Fruit fly (Drosophila melanogaster) whole organism, embryonic: ENCODE results near the gene CG9747.

Source experiments
- Blimp-1 ChIP-seq: fragments of 200-800 bp; sonication (Bioruptor generic); optimal IDR thresholded peaks from 3 replicates; lab custom pipeline; 2018; ENCODE audit warnings: missing biosample characterization, missing genetic modification characterization, mild to moderate bottlenecking, moderate library complexity, missing genetic modification reagents
- CG1233 ChIP-seq: fragments of 200-800 bp; sonication (Bioruptor generic); optimal IDR thresholded peaks from 4 replicates; lab custom pipeline; 2018; ENCODE audit warnings: missing biosample characterization, mild to moderate bottlenecking, missing genetic modification characterization
- CG14014 ChIP-seq: fragments of 200-800 bp; sonication (Bioruptor generic); IDR thresholded peaks from 2 replicates; pipeline ENCODE4 v1.3.6; 2022; ENCODE audit warnings: missing biosample characterization, missing genetic modification characterization
- CG14860 ChIP-seq: fragments of 200-800 bp; sonication (Bioruptor generic); IDR thresholded peaks from 3 replicates; pipeline ENCODE4 v1.3.6; 2022; ENCODE audit warnings: missing biosample characterization, missing genetic modification characterization; ENCODE audit not compliant: partially characterized antibody
- CG15011 ChIP-seq: fragments of 200-800 bp; sonication (Bioruptor generic); optimal IDR thresholded peaks from 3 replicates; lab custom pipeline; 2018; ENCODE audit warnings: missing biosample characterization, mild to moderate bottlenecking, missing genetic modification characterization
- CG15601 ChIP-seq: fragments of 200-800 bp; sonication (Bioruptor generic); optimal IDR thresholded peaks from 3 replicates; lab custom pipeline; 2019; ENCODE audit warnings: missing biosample characterization, mild to moderate bottlenecking, missing genetic modification characterization, moderate library complexity
- CG1603 ChIP-seq: fragments of 200-800 bp; sonication (Bioruptor generic); optimal IDR thresholded peaks from 2 replicates; lab custom pipeline; 2019; ENCODE audit warnings: missing biosample characterization, mild to moderate bottlenecking, missing genetic modification characterization, moderate library complexity
- CG16779 ChIP-seq: fragments of 200-800 bp; sonication (Bioruptor generic); IDR thresholded peaks from 2 replicates; pipeline ENCODE4 v1.3.6; 2022; ENCODE audit warnings: missing biosample characterization, missing genetic modification characterization
- CG17359 ChIP-seq: fragments of 200-800 bp; sonication (Bioruptor generic); optimal IDR thresholded peaks from 3 replicates; lab custom pipeline; 2018; ENCODE audit warnings: missing biosample characterization, mild to moderate bottlenecking, missing genetic modification characterization, moderate library complexity
- CG33557 ChIP-seq: fragments of 200-800 bp; sonication (Bioruptor generic); optimal IDR thresholded peaks from 2 replicates; lab custom pipeline; 2019; ENCODE audit warnings: missing biosample characterization, mild to moderate bottlenecking, missing genetic modification characterization, moderate library complexity
- CG3726 ChIP-seq: fragments of 200-800 bp; sonication (Bioruptor generic); IDR thresholded peaks from 3 replicates; pipeline ENCODE4, ENCODE4 v1.3.6; 2022; ENCODE audit warnings: missing biosample characterization, missing genetic modification characterization
- CG6854 ChIP-seq: fragments of 200-800 bp; sonication (Bioruptor generic); optimal IDR thresholded peaks from 3 replicates; lab custom pipeline; 2017; ENCODE audit warnings: missing biosample characterization, mild to moderate bottlenecking, missing genetic modification characterization
- CG7556 ChIP-seq: fragments of 200-800 bp; sonication (Bioruptor generic); optimal IDR thresholded peaks from 2 replicates; lab custom pipeline; 2017; ENCODE audit warnings: missing biosample characterization, mild to moderate bottlenecking, missing genetic modification characterization
- CG7745 ChIP-seq: fragments of 200-800 bp; sonication (Bioruptor generic); optimal IDR thresholded peaks from 2 replicates; lab custom pipeline; 2018; ENCODE audit warnings: missing biosample characterization, mild to moderate bottlenecking, missing genetic modification characterization, moderate library complexity
- CG7839 ChIP-seq: fragments of 200-800 bp; sonication (Bioruptor generic); optimal IDR thresholded peaks from 3 replicates; lab custom pipeline; 2018; ENCODE audit warnings: missing biosample characterization, mild to moderate bottlenecking, missing genetic modification characterization, moderate library complexity
- CG7987 ChIP-seq: fragments of 200-800 bp; sonication (Bioruptor generic); optimal IDR thresholded peaks from 2 replicates; lab custom pipeline; 2018; ENCODE audit warnings: missing biosample characterization, mild to moderate bottlenecking, missing genetic modification characterization, moderate library complexity
- CG9876 ChIP-seq: fragments of 200-800 bp; sonication (Bioruptor generic); optimal IDR thresholded peaks from 2 replicates; lab custom pipeline; 2016; ENCODE audit warnings: missing biosample characterization, missing genetic modification characterization
- Chrac-16 ChIP-seq: fragments of 200-800 bp; sonication (Bioruptor generic); optimal IDR thresholded peaks from 3 replicates; lab custom pipeline; 2016; ENCODE audit warnings: missing biosample characterization, missing genetic modification characterization
- D ChIP-seq, 2 experiments: fragments of 200-800 bp in 1 of 2; fragments of >200 bp in 1 of 2; sonication (Bioruptor generic) in 1 of 2; optimal IDR thresholded peaks; 2 replicates in 1 of 2; 3 replicates in 1 of 2; lab custom pipeline; 2017; ENCODE audit warnings: mild to moderate bottlenecking in 1 of 2, missing biosample characterization in 1 of 2, missing genetic modification characterization in 1 of 2, missing genetic modification reagents in 1 of 2
- Deaf1 ChIP-seq: fragments of 200-800 bp; optimal IDR thresholded peaks from 3 replicates; lab custom pipeline; 2019; ENCODE audit warnings: missing biosample characterization, mild to moderate bottlenecking, missing genetic modification characterization, moderate library complexity
- Gug ChIP-seq: fragments of 200-800 bp; sonication (Bioruptor generic); IDR thresholded peaks from 4 replicates; pipeline ENCODE4 v1.3.6; 2022; ENCODE audit warnings: missing biosample characterization, missing genetic modification characterization
- Mes4 ChIP-seq: fragments of 200-800 bp; sonication (Bioruptor generic); optimal IDR thresholded peaks from 2 replicates; lab custom pipeline; 2016; ENCODE audit warnings: missing biosample characterization, missing genetic modification characterization
- NFAT ChIP-seq: fragments of 200-800 bp; sonication (Bioruptor generic); IDR thresholded peaks from 2 replicates; pipeline ENCODE4 v1.3.6; 2022; ENCODE audit warnings: missing biosample characterization, missing genetic modification characterization
- Oaz ChIP-seq: fragments of 200-800 bp; sonication (Bioruptor generic); IDR thresholded peaks from 2 replicates; pipeline ENCODE4 v1.3.6; 2022; ENCODE audit warnings: missing biosample characterization, missing genetic modification characterization
- Oli ChIP-seq: fragments of 200-800 bp; sonication (Bioruptor generic); optimal IDR thresholded peaks from 2 replicates; lab custom pipeline; 2018; ENCODE audit warnings: missing biosample characterization, mild to moderate bottlenecking, missing genetic modification characterization, moderate library complexity
- PHDP ChIP-seq: fragments of 200-800 bp; sonication (Bioruptor generic); optimal IDR thresholded peaks from 3 replicates; lab custom pipeline; 2018; ENCODE audit warnings: missing biosample characterization, mild to moderate bottlenecking, missing genetic modification characterization, moderate library complexity
- Poxn ChIP-seq: fragments of 200-800 bp; sonication (Bioruptor generic); IDR thresholded peaks from 2 replicates; pipeline ENCODE4 v1.3.6; 2022; ENCODE audit warnings: missing biosample characterization, missing genetic modification characterization
- Stat92E ChIP-seq, 3 experiments: fragments of >200 bp in 2 of 3; fragments of 200-800 bp in 1 of 3; sonication (Bioruptor generic) in 1 of 3; optimal IDR thresholded peaks; 2 replicates each; lab custom pipeline; 2017 to 2019; ENCODE audit warnings: missing biosample characterization in 3 of 3, missing genetic modification characterization in 3 of 3, mild to moderate bottlenecking in 1 of 3, moderate library complexity in 1 of 3
- ase ChIP-seq: fragments of 200-800 bp; sonication (Bioruptor generic); IDR thresholded peaks from 3 replicates; pipeline ENCODE4 v1.3.6; 2022; ENCODE audit warnings: missing biosample characterization, missing genetic modification characterization
- caup ChIP-seq: fragments of 200-800 bp; sonication (Bioruptor generic); optimal IDR thresholded peaks from 3 replicates; lab custom pipeline; 2017; ENCODE audit warnings: missing biosample characterization, mild to moderate bottlenecking, missing genetic modification characterization, moderate library complexity; ENCODE audit not compliant: severe bottlenecking
- corto ChIP-seq: fragments of 200-800 bp; sonication (Bioruptor generic); optimal IDR thresholded peaks from 2 replicates; lab custom pipeline; 2016; ENCODE audit warnings: missing biosample characterization, mild to moderate bottlenecking, missing genetic modification characterization, moderate library complexity
- danr ChIP-seq: fragments of 200-800 bp; sonication (Bioruptor generic); IDR thresholded peaks from 2 replicates; pipeline ENCODE4 v1.3.6; 2022; ENCODE audit warnings: missing biosample characterization, missing genetic modification characterization
- ewg ChIP-seq: fragments of 200-800 bp; sonication (Bioruptor generic); optimal IDR thresholded peaks from 3 replicates; lab custom pipeline; 2017; ENCODE audit warnings: mild to moderate bottlenecking, missing biosample characterization, missing genetic modification reagents, missing genetic modification characterization
- gce ChIP-seq: fragments of 200-800 bp; sonication (Bioruptor generic); IDR thresholded peaks from 3 replicates; pipeline ENCODE4 v1.3.6; 2022; ENCODE audit warnings: missing biosample characterization, missing genetic modification characterization
- ind ChIP-seq: fragments of 200-800 bp; sonication (Bioruptor generic); optimal IDR thresholded peaks from 3 replicates; lab custom pipeline; 2016; ENCODE audit warnings: missing biosample characterization, missing genetic modification characterization
- inv ChIP-seq: fragments of 200-800 bp; sonication (Bioruptor generic); IDR thresholded peaks from 2 replicates; pipeline ENCODE4 v1.3.6; 2022; ENCODE audit warnings: missing biosample characterization, missing genetic modification characterization; ENCODE audit not compliant: partially characterized antibody
- maf-S ChIP-seq: fragments of 200-800 bp; sonication (Bioruptor generic); optimal IDR thresholded peaks from 2 replicates; lab custom pipeline; 2016; ENCODE audit warnings: missing biosample characterization, missing genetic modification characterization
- peb ChIP-seq: fragments of 200-800 bp; sonication (Bioruptor generic); IDR thresholded peaks from 2 replicates; pipeline ENCODE4 v1.3.6; 2022; ENCODE audit warnings: missing biosample characterization, missing genetic modification characterization
- prd ChIP-seq, 3 experiments: fragments of >200 bp in 2 of 3; fragments of 200-800 bp in 1 of 3; sonication (Bioruptor generic) in 1 of 3; optimal IDR thresholded peaks in 2 of 3; IDR thresholded peaks in 1 of 3; 2 replicates in 2 of 3; 3 replicates in 1 of 3; pipeline versions ENCODE4 v1.3.6 to Lab custom; 2017 to 2022; ENCODE audit warnings: missing biosample characterization in 1 of 3, missing genetic modification characterization in 1 of 3
- run ChIP-seq: fragments of 200-800 bp; sonication (Bioruptor generic); optimal IDR thresholded peaks from 3 replicates; lab custom pipeline; 2018; ENCODE audit warnings: missing biosample characterization, mild to moderate bottlenecking, missing genetic modification characterization
- sens ChIP-seq: fragments of 200-800 bp; sonication (Bioruptor generic); peaks from one replicate; lab custom pipeline; 2016; ENCODE audit warnings: missing biosample characterization, missing genetic modification characterization
- sens-2 ChIP-seq: fragments of 200-800 bp; sonication (Bioruptor generic); IDR thresholded peaks from 2 replicates; pipeline ENCODE4 v1.3.6; 2022; ENCODE audit warnings: missing biosample characterization, missing genetic modification characterization
- sr ChIP-seq: fragments of 200-800 bp; sonication (Bioruptor generic); IDR thresholded peaks from 3 replicates; pipeline ENCODE4 v1.3.6; 2022; ENCODE audit warnings: missing biosample characterization, missing genetic modification characterization
- tgo ChIP-seq: fragments of 200-800 bp; sonication (Bioruptor generic); IDR thresholded peaks from 3 replicates; pipeline ENCODE4 v1.3.6; 2022; ENCODE audit warnings: missing biosample characterization, missing genetic modification characterization
- trem ChIP-seq: fragments of 200-800 bp; optimal IDR thresholded peaks from 3 replicates; lab custom pipeline; 2019; ENCODE audit warnings: missing biosample characterization, mild to moderate bottlenecking, missing genetic modification characterization, moderate library complexity
- twi ChIP-seq: fragments of 200-800 bp; optimal IDR thresholded peaks from 2 replicates; lab custom pipeline; 2019; ENCODE audit warnings: missing biosample characterization, mild to moderate bottlenecking, missing genetic modification characterization, moderate library complexity

Gene CG9747

dm6 chr3R:30170671-30171667 is 20.1 kb downstream of the CG9747 start, which contains the start of gene Rsod (continued):
- peak; percentile 36 for TF ChIP-seq Chrac-16
- peak; percentile 66 for TF ChIP-seq sens-2 (GFP tag; lab: Robert Waterston, UW)
- TF ChIP-seq danr (GFP tag; lab: Robert Waterston, UW): no peak
- TF ChIP-seq Poxn (GFP tag; lab: Robert Waterston, UW): no peak
- TF ChIP-seq Oaz: peak; percentile 37
- peak; percentile 31 for TF ChIP-seq ind (GFP tag; lab: Kevin White, UChicago)
- TF ChIP-seq CG6854 (GFP tag; lab: Kevin White, UChicago): no peak
- TF ChIP-seq Stat92E (GFP tag; optimal IDR thresholded peaks at IDR 0.05; lab: Kevin White, UChicago): peak in 1 of 3 experiments; percentile 73
- TF ChIP-seq run (tag; lab: Kevin White, UChicago): no peak
- TF ChIP-seq CG15601 (tag; lab: Kevin White, UChicago): peak; percentile 62
- peak; percentile 78 for TF ChIP-seq ase (GFP tag; lab: Robert Waterston, UW)
- no peak for TF ChIP-seq caup (GFP tag; lab: Kevin White, UChicago)
- TF ChIP-seq NFAT (GFP tag; lab: Robert Waterston, UW): peak; percentile 66
- TF ChIP-seq Oli (tag; lab: Kevin White, UChicago): peak; percentile 56
- no peak for TF ChIP-seq CG16779
- peak; percentile 40 for TF ChIP-seq ewg (GFP tag; lab: Kevin White, UChicago)
- peak; percentile 64 for TF ChIP-seq CG1603 (tag; lab: Kevin White, UChicago)
- TF ChIP-seq PHDP (tag; lab: Kevin White, UChicago): peak; percentile 52
- peak; percentile 15 for TF ChIP-seq CG7556
- peak; percentile 50 for TF ChIP-seq CG33557 (GFP tag; lab: Kevin White, UChicago)
- peak; percentile 21 for TF ChIP-seq CG1233
- TF ChIP-seq CG7745: no peak
- no peak for TF ChIP-seq D (optimal IDR thresholded peaks at IDR 0.05; lab: Kevin White, UChicago)
- peak; percentile 48 for TF ChIP-seq D (GFP tag; optimal IDR thresholded peaks at IDR 0.05; lab: Kevin White, UChicago)
- TF ChIP-seq tgo (GFP tag; lab: Robert Waterston, UW): peak; percentile 79
- TF ChIP-seq Gug (GFP tag; lab: Robert Waterston, UW): peak; percentile 51; the same call in 2 of the 4 replicates
- TF ChIP-seq sr (GFP tag; lab: Robert Waterston, UW): peak; percentile 14; the same call in 1 of the 3 replicates
- no peak for TF ChIP-seq CG15011 (GFP tag; lab: Kevin White, UChicago)
- peak; percentile 67 for TF ChIP-seq peb (GFP tag; lab: Robert Waterston, UW)
- no peak for TF ChIP-seq CG7987
- TF ChIP-seq prd (optimal IDR thresholded peaks at IDR 0.05; lab: Kevin White, UChicago): no peak
- TF ChIP-seq prd (GFP tag; IDR thresholded peaks at IDR 0.05; lab: Robert Waterston, UW): peak; percentile 73; the same call in 2 of the 3 replicates
- no peak for TF ChIP-seq Mes4 (GFP tag; lab: Kevin White, UChicago)
- TF ChIP-seq CG9876 (GFP tag; lab: Kevin White, UChicago): no peak
- peak; percentile 66; the same call in 1 of the 2 replicates for TF ChIP-seq CG14014 (GFP tag; lab: Robert Waterston, UW)
- peak; percentile 62 for TF ChIP-seq CG7839 (tag; lab: Kevin White, UChicago)
- TF ChIP-seq CG14860: no peak
- peak; percentile 64; the same call in 2 of the 3 replicates for TF ChIP-seq CG3726
- peak; percentile 79 for TF ChIP-seq CG17359 (tag; lab: Kevin White, UChicago)
- TF ChIP-seq Deaf1 (tag; lab: Kevin White, UChicago): peak; percentile 83
- TF ChIP-seq corto (GFP tag; lab: Kevin White, UChicago): peak; percentile 59
- peak; percentile 89 for TF ChIP-seq sens (GFP tag; lab: Kevin White, UChicago)
- peak; percentile 37 for TF ChIP-seq trem (tag; lab: Kevin White, UChicago)
- TF ChIP-seq maf-S (GFP tag; lab: Kevin White, UChicago): no peak
- TF ChIP-seq gce (GFP tag; lab: Robert Waterston, UW): peak; percentile 82
- TF ChIP-seq inv (GFP tag; lab: Robert Waterston, UW): no peak
- no peak for TF ChIP-seq twi (tag; lab: Kevin White, UChicago)
- peak; percentile 99 for TF ChIP-seq Blimp-1
